Worm (Caenorhabditis elegans) whole organism, L1 larva: ENCODE measurements around the gene C16A3.6.

Source experiments
- C34B4.2 ChIP-seq: sonication (generic microtip); optimal IDR thresholded peaks from 2 replicates; lab custom pipeline; 2017; ENCODE audit warnings: mild to moderate bottlenecking, missing genetic modification characterization, missing compliant biosample characterization
- aly-2 ChIP-seq: fragments of 150-350 bp; optimal IDR thresholded peaks from 2 replicates; lab custom pipeline; 2014; ENCODE audit warnings: missing biosample characterization, missing genetic modification characterization
- blmp-1 ChIP-seq: fragments of 150-350 bp; optimal IDR thresholded peaks from 2 replicates; lab custom pipeline; 2014; ENCODE audit warnings: missing biosample characterization, missing genetic modification characterization
- ceh-90 ChIP-seq: sonication (generic microtip); optimal IDR thresholded peaks from 2 replicates; lab custom pipeline; 2016; ENCODE audit warnings: missing genetic modification characterization, missing compliant biosample characterization
- nhr-19 ChIP-seq: fragments of 200-800 bp; sonication (Bioruptor generic); conservative IDR thresholded peaks from 2 replicates; pipeline ENCODE4 v1.3.6; 2022; ENCODE audit warnings: missing genetic modification characterization, missing compliant biosample characterization
- nhr-90 ChIP-seq: sonication (generic microtip); optimal IDR thresholded peaks from 2 replicates; lab custom pipeline; 2016; ENCODE audit warnings: mild to moderate bottlenecking, missing genetic modification characterization, missing compliant biosample characterization; ENCODE audit not compliant: poor library complexity
- pqm-1 ChIP-seq: sonication (generic microtip); optimal IDR thresholded peaks from 3 replicates; lab custom pipeline; 2017; ENCODE audit warnings: missing biosample characterization, missing genetic modification characterization
- rnt-1 ChIP-seq: sonication (generic microtip); optimal IDR thresholded peaks from 2 replicates; lab custom pipeline; 2016; ENCODE audit warnings: mild to moderate bottlenecking, missing genetic modification characterization, moderate library complexity, missing compliant biosample characterization
- snpc-4 ChIP-seq: fragments of 150-350 bp; optimal IDR thresholded peaks from 2 replicates; lab custom pipeline; 2014; ENCODE audit warnings: missing biosample characterization, missing genetic modification characterization
- tbx-2 ChIP-seq: sonication (generic microtip); optimal IDR thresholded peaks from 2 replicates; lab custom pipeline; 2016; ENCODE audit warnings: missing genetic modification characterization, missing compliant biosample characterization
- unc-86 ChIP-seq: sonication (generic microtip); optimal IDR thresholded peaks from 2 replicates; lab custom pipeline; 2016; ENCODE audit warnings: missing genetic modification characterization, missing compliant biosample characterization
- ztf-11 ChIP-seq, 2 experiments: sonication (generic microtip); optimal IDR thresholded peaks; 2 replicates each; lab custom pipeline; 2016 to 2017; ENCODE audit warnings: missing genetic modification characterization in 2 of 2, missing biosample characterization in 1 of 2, missing compliant biosample characterization in 1 of 2
- ztf-4 ChIP-seq: fragments of 150-350 bp; optimal IDR thresholded peaks from 2 replicates; lab custom pipeline; 2014; ENCODE audit warnings: missing biosample characterization, missing genetic modification characterization

- TF ChIP-seq C34B4.2 (tag; lab: Kevin White, UChicago) (no peak), ztf-4 (tag; lab: Kevin White, UChicago) (no peak), blmp-1 (tag; lab: Kevin White, UChicago) (no peak), nhr-19 (peak; percentile 65), aly-2 (tag; lab: Kevin White, UChicago) (no peak), pqm-1 (tag; lab: Kevin White, UChicago) (no peak), ztf-11 (tag; optimal IDR thresholded peaks at IDR 0.05; lab: Kevin White, UChicago) (no peak), tbx-2 (peak; percentile 16), ceh-90 (tag; lab: Kevin White, UChicago) (no peak), snpc-4 (tag; lab: Kevin White, UChicago) (no peak), unc-86 (tag; lab: Kevin White, UChicago) (no peak), rnt-1 (tag; lab: Kevin White, UChicago) (peak; percentile 69), nhr-90 (tag; lab: Kevin White, UChicago) (no peak)
These were observed 19.1 kb downstream of the C16A3.6 start for ce11 chrIII:6398124-6398523.
